Fruit fly (Drosophila melanogaster): Measurements from ENCODE around the gene Fnta.

DNA sequence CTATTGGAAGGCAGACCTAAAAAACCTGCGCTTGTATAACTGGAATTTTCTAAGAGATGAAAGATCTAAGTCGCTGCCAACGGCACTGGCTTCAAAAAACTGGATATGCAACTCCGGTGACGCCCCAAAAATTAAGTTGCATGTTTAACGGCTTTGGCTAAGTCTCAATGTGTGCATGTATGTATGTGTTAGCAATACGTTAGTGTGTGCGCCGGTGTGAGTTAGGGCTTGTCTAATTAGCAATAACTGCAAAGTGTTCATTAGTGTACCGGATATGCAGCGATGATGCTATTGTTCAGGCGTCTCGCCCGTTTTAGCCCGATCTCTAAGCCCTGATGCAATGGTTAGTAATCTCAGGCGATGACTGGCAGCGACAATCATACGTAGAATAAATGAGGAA, 31.6 kb downstream of the Fnta start:
- TF ChIP-seq vri (GFP tag; optimal IDR thresholded peaks at IDR 0.05) (no peak), lz (GFP tag; optimal IDR thresholded peaks at IDR 0.05) (no peak), achi (GFP tag; optimal IDR thresholded peaks at IDR 0.05) (no peak), CG3919 (GFP tag; optimal IDR thresholded peaks at IDR 0.05) (no peak), CG8119 (GFP tag; IDR thresholded peaks at IDR 0.05) (no peak), spab (GFP tag; optimal IDR thresholded peaks at IDR 0.05) (no peak), Hr38 (GFP tag; optimal IDR thresholded peaks at IDR 0.05) (no peak)
